Worm (Caenorhabditis elegans): ENCODE measurements around the gene Y44F5A.1.
A peak's percentile ranks its signal among the peaks of the same experiment; 100 is the strongest.

Y44F5A.1 gene

ce11 chrIII:4280215-4281173 lies 33.0 kb upstream of the Y44F5A.1 start, which contains the start of gene sup-26 (continued):
- no peak for TF ChIP-seq ceh-62 (tag; optimal IDR thresholded peaks at IDR 0.05)
- no peak for TF ChIP-seq F49E8.2 (tag; optimal IDR thresholded peaks at IDR 0.05; ENCODE audit: borderline replicate concordance)
- no peak for TF ChIP-seq Y75B8A.6 (GFP tag; IDR thresholded peaks at IDR 0.05)
- peak; percentile 90 for TF ChIP-seq nhr-6 (tag; optimal IDR thresholded peaks at IDR 0.05)
- peak; percentile 87 for TF ChIP-seq set-16 (GFP tag; IDR thresholded peaks at IDR 0.05)
- TF ChIP-seq skn-1 (tag; optimal IDR thresholded peaks at IDR 0.05), result no peak
- no peak for TF ChIP-seq mxl-3 (GFP tag; optimal IDR thresholded peaks at IDR 0.05)
- no peak for TF ChIP-seq zip-2 (tag; optimal IDR thresholded peaks at IDR 0.05)
- no peak for TF ChIP-seq mes-2 (tag; optimal IDR thresholded peaks at IDR 0.05; ENCODE audit: poor library complexity, severe bottlenecking)
- no peak for TF ChIP-seq ceh-28 (tag; optimal IDR thresholded peaks at IDR 0.05)
- TF ChIP-seq nhr-10 (tag; optimal IDR thresholded peaks at IDR 0.05), result no peak
- TF ChIP-seq nhr-28 (tag; optimal IDR thresholded peaks at IDR 0.05), result peak; percentile 11
- no peak for TF ChIP-seq Y48G9A.11 (GFP tag; IDR thresholded peaks at IDR 0.05)
- TF ChIP-seq unc-39 (tag; optimal IDR thresholded peaks at IDR 0.05), result no peak
- no peak for TF ChIP-seq Y5F2A.4 (GFP tag; optimal IDR thresholded peaks at IDR 0.05)
- no peak for TF ChIP-seq nhr-11 (tag; optimal IDR thresholded peaks at IDR 0.05)
- no peak for TF ChIP-seq nhr-102 (tag; optimal IDR thresholded peaks at IDR 0.05)
- no peak for TF ChIP-seq egl-27 (tag; optimal IDR thresholded peaks at IDR 0.05)
- no peak for TF ChIP-seq nhr-111 (GFP tag; optimal IDR thresholded peaks at IDR 0.05)
- no peak for TF ChIP-seq spr-3 (GFP tag; optimal IDR thresholded peaks at IDR 0.05)
- peak; percentile 20 for TF ChIP-seq sdz-12 (GFP tag; optimal IDR thresholded peaks at IDR 0.05)
- TF ChIP-seq ama-1 (optimal IDR thresholded peaks at IDR 0.05), result no peak
- no peak for TF ChIP-seq dmd-6 (GFP tag; IDR thresholded peaks at IDR 0.05)
- TF ChIP-seq nhr-76 (tag; optimal IDR thresholded peaks at IDR 0.05), result no peak
- TF ChIP-seq ztf-11 (tag; optimal IDR thresholded peaks at IDR 0.05), result no peak
- no peak for TF ChIP-seq madf-5 (GFP tag; IDR thresholded peaks at IDR 0.05)
- no peak for TF ChIP-seq mdl-1 (tag; optimal IDR thresholded peaks at IDR 0.05)
- no peak for TF ChIP-seq lin-29 (GFP tag; IDR thresholded peaks at IDR 0.05)

ce11 chrIII:4278203-4278602 lies 30.7 kb upstream of the Y44F5A.1 start:
- TF ChIP-seq F37D6.2 (tag; optimal IDR thresholded peaks at IDR 0.05) (no peak), nhr-102 (tag; optimal IDR thresholded peaks at IDR 0.05) (no peak), unc-62 (GFP tag; optimal IDR thresholded peaks at IDR 0.05 in 1 of 2) (peak in 1 of 2 experiments; percentile 47), unc-62 (tag; optimal IDR thresholded peaks at IDR 0.05) (no peak), egl-43 (GFP tag; IDR thresholded peaks at IDR 0.05) (peak; percentile 16; the same call in 1 of the 2 replicates)

ce11 chrIII:4277762-4278161 lies 30.3 kb upstream of the Y44F5A.1 start:
- TF ChIP-seq unc-62 (GFP tag; optimal IDR thresholded peaks at IDR 0.05 in 1 of 2) (peak in 1 of 2 experiments; percentile 53), unc-62 (tag; optimal IDR thresholded peaks at IDR 0.05) (no peak), aha-1 (tag) (peak; percentile 58), fos-1 (tag; optimal IDR thresholded peaks at IDR 0.05) (no peak), mes-2 (tag; optimal IDR thresholded peaks at IDR 0.05; ENCODE audit: poor library complexity, severe bottlenecking) (peak; percentile 6), nhr-102 (tag; optimal IDR thresholded peaks at IDR 0.05) (no peak)

ce11 chrIII:4276277-4276676 lies 28.8 kb upstream of the Y44F5A.1 start:
- TF ChIP-seq nhr-25 (tag; optimal IDR thresholded peaks at IDR 0.05; ENCODE audit: borderline replicate concordance, insufficient read depth) (no peak), set-16 (GFP tag; IDR thresholded peaks at IDR 0.05) (peak; percentile 32; the same call in 1 of the 2 replicates)

Measured in whole organism, L4 larva.